Fruit fly (Drosophila melanogaster) whole organism, embryonic: Measurements from ENCODE around the gene Cpr62Ba.

Source experiments
- Atf-2 ChIP-seq: fragments of 200-800 bp; sonication (Bioruptor generic); optimal IDR thresholded peaks from 2 replicates; lab custom pipeline; 2016; ENCODE audit warnings: missing biosample characterization, missing genetic modification characterization
- B-H2 ChIP-seq: fragments of 200-800 bp; sonication (Bioruptor generic); optimal IDR thresholded peaks from 2 replicates; lab custom pipeline; 2018; ENCODE audit warnings: missing biosample characterization, mild to moderate bottlenecking, missing genetic modification characterization
- CG11504 ChIP-seq: fragments of 200-800 bp; sonication (Bioruptor generic); optimal IDR thresholded peaks from 3 replicates; lab custom pipeline; 2019; ENCODE audit warnings: missing biosample characterization, mild to moderate bottlenecking, missing genetic modification characterization, moderate library complexity
- CG12236 ChIP-seq: fragments of 200-800 bp; sonication (Bioruptor generic); optimal IDR thresholded peaks from 2 replicates; lab custom pipeline; 2016; ENCODE audit warnings: missing biosample characterization, missing genetic modification characterization
- CG13287 ChIP-seq: fragments of 200-800 bp; sonication (Bioruptor generic); IDR thresholded peaks from 2 replicates; pipeline ENCODE4 v1.3.6; 2022; ENCODE audit warnings: missing biosample characterization, missing genetic modification characterization; ENCODE audit not compliant: partially characterized antibody
- CG13624 ChIP-seq: fragments of 200-800 bp; sonication (Bioruptor generic); optimal IDR thresholded peaks from 2 replicates; lab custom pipeline; 2016; ENCODE audit warnings: missing biosample characterization, missing genetic modification characterization
- CG15601 ChIP-seq: fragments of 200-800 bp; sonication (Bioruptor generic); optimal IDR thresholded peaks from 3 replicates; lab custom pipeline; 2019; ENCODE audit warnings: missing biosample characterization, mild to moderate bottlenecking, missing genetic modification characterization, moderate library complexity
- CG15696 ChIP-seq: fragments of 200-800 bp; sonication (Bioruptor generic); optimal IDR thresholded peaks from 2 replicates; lab custom pipeline; 2019; ENCODE audit warnings: missing biosample characterization, mild to moderate bottlenecking, missing genetic modification characterization, moderate library complexity
- CG17328 ChIP-seq: fragments of 200-800 bp; sonication (Bioruptor generic); IDR thresholded peaks from 2 replicates; pipeline ENCODE4 v1.3.6; 2022; ENCODE audit warnings: missing biosample characterization, missing genetic modification characterization
- CG33557 ChIP-seq: fragments of 200-800 bp; sonication (Bioruptor generic); optimal IDR thresholded peaks from 2 replicates; lab custom pipeline; 2019; ENCODE audit warnings: missing biosample characterization, mild to moderate bottlenecking, missing genetic modification characterization, moderate library complexity
- CG4730 ChIP-seq: fragments of 200-800 bp; sonication (Bioruptor generic); IDR thresholded peaks from 2 replicates; pipeline ENCODE4 v1.3.6; 2022; ENCODE audit warnings: missing biosample characterization, missing genetic modification characterization
- CG4854 ChIP-seq: fragments of 200-800 bp; sonication (Bioruptor generic); optimal IDR thresholded peaks from 2 replicates; lab custom pipeline; 2016; ENCODE audit warnings: missing biosample characterization, missing genetic modification characterization, inconsistent platforms
- CG7372 ChIP-seq: fragments of 200-800 bp; sonication (Bioruptor generic); IDR thresholded peaks from 2 replicates; pipeline ENCODE4 v1.3.6; 2022; ENCODE audit warnings: missing biosample characterization, missing genetic modification characterization
- CG7963 ChIP-seq: fragments of 200-800 bp; sonication (Bioruptor generic); IDR thresholded peaks from 3 replicates; pipeline ENCODE4 v1.3.6; 2022; ENCODE audit warnings: missing biosample characterization, missing genetic modification characterization; ENCODE audit not compliant: partially characterized antibody
- CG8388 ChIP-seq: fragments of 200-800 bp; sonication (Bioruptor generic); optimal IDR thresholded peaks from 2 replicates; lab custom pipeline; 2019; ENCODE audit warnings: missing biosample characterization, mild to moderate bottlenecking, missing genetic modification characterization, moderate library complexity
- CG8944 ChIP-seq: fragments of 200-800 bp; sonication (Bioruptor generic); optimal IDR thresholded peaks from 3 replicates; lab custom pipeline; 2016; ENCODE audit warnings: missing biosample characterization, missing genetic modification characterization
- D19B ChIP-seq: fragments of 200-800 bp; sonication (Bioruptor generic); optimal IDR thresholded peaks from 2 replicates; lab custom pipeline; 2017; ENCODE audit warnings: missing biosample characterization, mild to moderate bottlenecking, missing genetic modification characterization
- Dad ChIP-seq: fragments of 200-800 bp; sonication (Bioruptor generic); optimal IDR thresholded peaks from 3 replicates; lab custom pipeline; 2016; ENCODE audit warnings: missing biosample characterization, missing genetic modification characterization
- E2f1 ChIP-seq: fragments of 200-800 bp; sonication (Bioruptor generic); IDR thresholded peaks from 2 replicates; pipeline ENCODE4 v1.3.6; 2022; ENCODE audit warnings: missing biosample characterization, missing genetic modification characterization
- HLHmδ ChIP-seq: fragments of 200-800 bp; sonication (Bioruptor generic); optimal IDR thresholded peaks from 2 replicates; lab custom pipeline; 2018; ENCODE audit warnings: missing biosample characterization, mild to moderate bottlenecking, missing genetic modification characterization, moderate library complexity
- Jarid2 ChIP-seq: fragments of 200-800 bp; sonication (Bioruptor generic); optimal IDR thresholded peaks from 3 replicates; lab custom pipeline; 2017; ENCODE audit warnings: mild to moderate bottlenecking, missing biosample characterization, missing genetic modification reagents, missing genetic modification characterization
- Lhr ChIP-seq: fragments of 200-800 bp; sonication (Bioruptor generic); optimal IDR thresholded peaks from 3 replicates; lab custom pipeline; 2017; ENCODE audit warnings: mild to moderate bottlenecking, missing biosample characterization, missing genetic modification reagents, missing genetic modification characterization
- Myb ChIP-seq: fragments of 200-800 bp; sonication (Bioruptor generic); optimal IDR thresholded peaks from 2 replicates; lab custom pipeline; 2016; ENCODE audit warnings: missing biosample characterization, missing genetic modification characterization
- Oli ChIP-seq: fragments of 200-800 bp; sonication (Bioruptor generic); optimal IDR thresholded peaks from 2 replicates; lab custom pipeline; 2018; ENCODE audit warnings: missing biosample characterization, mild to moderate bottlenecking, missing genetic modification characterization, moderate library complexity
- Optix ChIP-seq: fragments of 200-800 bp; sonication (Bioruptor generic); IDR thresholded peaks from 3 replicates; pipeline ENCODE4 v1.3.6; 2022; ENCODE audit warnings: missing biosample characterization, missing genetic modification characterization
- Spps ChIP-seq: fragments of 200-800 bp; sonication (Bioruptor generic); optimal IDR thresholded peaks from 2 replicates; lab custom pipeline; 2018; ENCODE audit warnings: missing biosample characterization, mild to moderate bottlenecking, missing genetic modification characterization
- Sry-β ChIP-seq: fragments of 200-800 bp; sonication (Bioruptor generic); optimal IDR thresholded peaks from 2 replicates; lab custom pipeline; 2018; ENCODE audit warnings: missing biosample characterization, mild to moderate bottlenecking, missing genetic modification characterization, moderate library complexity
- TFAM ChIP-seq: fragments of 200-800 bp; sonication (Bioruptor generic); optimal IDR thresholded peaks from 2 replicates; lab custom pipeline; 2017; ENCODE audit warnings: missing biosample characterization, missing genetic modification characterization, inconsistent platforms
- Taf1 ChIP-seq: fragments of 200-800 bp; sonication (Bioruptor generic); IDR thresholded peaks from 2 replicates; pipeline ENCODE4 v1.3.6; 2022; ENCODE audit warnings: missing biosample characterization, missing genetic modification characterization
- cwo ChIP-seq: fragments of 200-800 bp; sonication (Bioruptor generic); optimal IDR thresholded peaks from 3 replicates; lab custom pipeline; 2017; ENCODE audit warnings: missing biosample characterization, missing genetic modification characterization, mild to moderate bottlenecking, moderate library complexity, missing genetic modification reagents
- disco-r ChIP-seq: fragments of 200-800 bp; sonication (Bioruptor generic); optimal IDR thresholded peaks from 2 replicates; lab custom pipeline; 2016; ENCODE audit warnings: missing biosample characterization, missing genetic modification characterization
- dmrt11E ChIP-seq: fragments of 200-800 bp; sonication (Bioruptor generic); optimal IDR thresholded peaks from 3 replicates; lab custom pipeline; 2018; ENCODE audit warnings: missing biosample characterization, mild to moderate bottlenecking, missing genetic modification characterization, moderate library complexity
- ems ChIP-seq: fragments of 200-800 bp; sonication (Bioruptor generic); optimal IDR thresholded peaks from 3 replicates; lab custom pipeline; 2016; ENCODE audit warnings: missing biosample characterization, missing genetic modification characterization
- exex ChIP-seq: fragments of 200-800 bp; sonication (Bioruptor generic); optimal IDR thresholded peaks from 4 replicates; lab custom pipeline; 2018; ENCODE audit warnings: missing biosample characterization, mild to moderate bottlenecking, missing genetic modification characterization, moderate library complexity
- eyg ChIP-seq: fragments of 200-800 bp; sonication (Bioruptor generic); optimal IDR thresholded peaks from 3 replicates; lab custom pipeline; 2016; ENCODE audit warnings: missing biosample characterization, missing genetic modification characterization
- fd102C ChIP-seq: fragments of 200-800 bp; sonication (Bioruptor generic); optimal IDR thresholded peaks from 2 replicates; lab custom pipeline; 2018; ENCODE audit warnings: missing biosample characterization, mild to moderate bottlenecking, missing genetic modification characterization, moderate library complexity
- grau ChIP-seq: fragments of 200-800 bp; optimal IDR thresholded peaks from 3 replicates; lab custom pipeline; 2019; ENCODE audit warnings: missing biosample characterization, mild to moderate bottlenecking, missing genetic modification characterization, moderate library complexity
- jumu ChIP-seq: fragments of 200-800 bp; sonication (Bioruptor generic); optimal IDR thresholded peaks from 3 replicates; lab custom pipeline; 2016; ENCODE audit warnings: missing biosample characterization, missing genetic modification characterization
- kay ChIP-seq: fragments of 200-800 bp; sonication (Bioruptor generic); optimal IDR thresholded peaks from 2 replicates; lab custom pipeline; 2016; ENCODE audit warnings: missing biosample characterization, missing genetic modification characterization
- luna ChIP-seq: fragments of 200-800 bp; sonication (Bioruptor generic); optimal IDR thresholded peaks from 2 replicates; lab custom pipeline; 2016; ENCODE audit warnings: missing biosample characterization, missing genetic modification characterization
- nom ChIP-seq: fragments of 200-800 bp; sonication (Bioruptor generic); optimal IDR thresholded peaks from 2 replicates; lab custom pipeline; 2017; ENCODE audit warnings: missing biosample characterization, missing genetic modification characterization, mild to moderate bottlenecking, moderate library complexity, missing genetic modification reagents
- oc ChIP-seq: fragments of 200-800 bp; sonication (Bioruptor generic); optimal IDR thresholded peaks from 2 replicates; lab custom pipeline; 2018; ENCODE audit warnings: missing biosample characterization, mild to moderate bottlenecking, missing genetic modification characterization, moderate library complexity
- sens-2 ChIP-seq: fragments of 200-800 bp; sonication (Bioruptor generic); IDR thresholded peaks from 2 replicates; pipeline ENCODE4 v1.3.6; 2022; ENCODE audit warnings: missing biosample characterization, missing genetic modification characterization
- sim ChIP-seq: fragments of 200-800 bp; sonication (Bioruptor generic); IDR thresholded peaks from 2 replicates; pipeline ENCODE4 v1.3.6; 2022; ENCODE audit warnings: missing biosample characterization, missing genetic modification characterization
- ssp ChIP-seq: fragments of 200-800 bp; sonication (Bioruptor generic); IDR thresholded peaks from 2 replicates; pipeline ENCODE4 v1.3.6; 2022; ENCODE audit warnings: missing biosample characterization, missing genetic modification characterization
- tgo ChIP-seq: fragments of 200-800 bp; sonication (Bioruptor generic); IDR thresholded peaks from 3 replicates; pipeline ENCODE4 v1.3.6; 2022; ENCODE audit warnings: missing biosample characterization, missing genetic modification characterization
- trem ChIP-seq: fragments of 200-800 bp; optimal IDR thresholded peaks from 3 replicates; lab custom pipeline; 2019; ENCODE audit warnings: missing biosample characterization, mild to moderate bottlenecking, missing genetic modification characterization, moderate library complexity
- wek ChIP-seq: fragments of 200-800 bp; sonication (Bioruptor generic); optimal IDR thresholded peaks from 3 replicates; lab custom pipeline; 2018; ENCODE audit warnings: missing biosample characterization, mild to moderate bottlenecking, missing genetic modification characterization, moderate library complexity
- wor ChIP-seq: fragments of 200-800 bp; sonication (Bioruptor generic); IDR thresholded peaks from 2 replicates; pipeline ENCODE4 v1.3.6; 2022; ENCODE audit warnings: missing biosample characterization, missing genetic modification characterization
- zf30C ChIP-seq: fragments of 200-800 bp; sonication (Bioruptor generic); optimal IDR thresholded peaks from 3 replicates; lab custom pipeline; 2018; ENCODE audit warnings: missing biosample characterization, mild to moderate bottlenecking, missing genetic modification characterization
- zfh2 ChIP-seq: fragments of 200-800 bp; sonication (Bioruptor generic); optimal IDR thresholded peaks from 2 replicates; lab custom pipeline; 2016; ENCODE audit warnings: missing biosample characterization, missing genetic modification characterization

Gene Cpr62Ba

dm6 chr3L:1876215-1876625 lies 44.6 kb upstream of the Cpr62Ba start, which contains the start of gene dre4 (continued):
- TF ChIP-seq CG17328 (GFP tag; lab: Robert Waterston, UW) (peak; percentile 69), zf30C (GFP tag; lab: Kevin White, UChicago) (peak; percentile 95), CG13624 (GFP tag; lab: Kevin White, UChicago) (peak; percentile 89), sens-2 (GFP tag; lab: Robert Waterston, UW) (peak; percentile 32; the same call in 1 of the 2 replicates), Optix (GFP tag; lab: Robert Waterston, UW) (no peak), cwo (GFP tag; lab: Kevin White, UChicago) (peak; percentile 9), CG13287 (peak; percentile 66), zfh2 (GFP tag; lab: Kevin White, UChicago) (peak; percentile 65), CG7963 (no peak), E2f1 (GFP tag; lab: Robert Waterston, UW) (peak; percentile 87), Sry-β (GFP tag; lab: Kevin White, UChicago) (no peak), HLHmδ (GFP tag; lab: Kevin White, UChicago) (no peak), CG11504 (tag; lab: Kevin White, UChicago) (peak; percentile 75), trem (peak; percentile 79), ssp (GFP tag; lab: Robert Waterston, UW) (peak; percentile 56), ems (peak; percentile 54), Spps (tag; lab: Kevin White, UChicago) (peak; percentile 67), kay (GFP tag; lab: Kevin White, UChicago) (peak; percentile 46), disco-r (GFP tag; lab: Kevin White, UChicago) (peak; percentile 48), Lhr (peak; percentile 93), CG12236 (GFP tag; lab: Kevin White, UChicago) (peak; percentile 27), Oli (tag; lab: Kevin White, UChicago) (peak; percentile 63), fd102C (GFP tag; lab: Kevin White, UChicago) (peak; percentile 37), Taf1 (peak; percentile 57), dmrt11E (tag; lab: Kevin White, UChicago) (peak; percentile 72), wek (GFP tag; lab: Kevin White, UChicago) (no peak), nom (peak; percentile 47), wor (GFP tag; lab: Robert Waterston, UW) (no peak), CG15601 (tag; lab: Kevin White, UChicago) (peak; percentile 64), exex (tag; lab: Kevin White, UChicago) (peak; percentile 11), CG33557 (GFP tag; lab: Kevin White, UChicago) (no peak), jumu (GFP tag; lab: Kevin White, UChicago) (peak; percentile 75), eyg (GFP tag; lab: Kevin White, UChicago) (peak; percentile 46), Dad (peak; percentile 72), luna (GFP tag; lab: Kevin White, UChicago) (peak; percentile 42), CG8388 (GFP tag; lab: Kevin White, UChicago) (peak; percentile 68), tgo (GFP tag; lab: Robert Waterston, UW) (peak; percentile 58; the same call in 2 of the 3 replicates), TFAM (GFP tag; lab: Kevin White, UChicago) (no peak), CG8944 (GFP tag; lab: Kevin White, UChicago) (peak; percentile 67), CG7372 (GFP tag; lab: Robert Waterston, UW) (no peak), B-H2 (GFP tag; lab: Kevin White, UChicago) (no peak), grau (tag; lab: Kevin White, UChicago) (peak; percentile 64), Myb (GFP tag; lab: Kevin White, UChicago) (peak; percentile 73), oc (tag; lab: Kevin White, UChicago) (peak; percentile 39), CG4730 (GFP tag; lab: Robert Waterston, UW) (peak; percentile 49), sim (GFP tag; lab: Robert Waterston, UW) (no peak), D19B (GFP tag; lab: Kevin White, UChicago) (peak; percentile 53), Jarid2 (GFP tag; lab: Kevin White, UChicago) (no peak), Atf-2 (GFP tag; lab: Kevin White, UChicago) (peak; percentile 66), CG15696 (tag; lab: Kevin White, UChicago) (peak; percentile 37), CG4854 (GFP tag; lab: Kevin White, UChicago) (peak; percentile 44)
